Fruit fly (Drosophila melanogaster) whole organism, embryonic: ENCODE results near the gene CG31493.
A peak's percentile ranks its signal among the peaks of the same experiment; 100 is the strongest.

Source experiments
- ATbp ChIP-seq: fragments of 200-800 bp; sonication (Bioruptor generic); optimal IDR thresholded peaks from 2 replicates; lab custom pipeline; 2017; ENCODE audit warnings: missing biosample characterization, mild to moderate bottlenecking, missing genetic modification characterization, missing genetic modification reagents
- BtbVII ChIP-seq: fragments of 200-800 bp; sonication (Bioruptor generic); optimal IDR thresholded peaks from 3 replicates; lab custom pipeline; 2017; ENCODE audit warnings: missing biosample characterization, mild to moderate bottlenecking, missing genetic modification characterization
- CG10274 ChIP-seq: fragments of 200-800 bp; sonication (Bioruptor generic); optimal IDR thresholded peaks from 3 replicates; lab custom pipeline; 2017; ENCODE audit warnings: missing biosample characterization, mild to moderate bottlenecking, missing genetic modification characterization
- CG11398 ChIP-seq: fragments of 200-800 bp; sonication (Bioruptor generic); optimal IDR thresholded peaks from 2 replicates; lab custom pipeline; 2016; ENCODE audit warnings: missing biosample characterization, missing genetic modification characterization
- CG12769 ChIP-seq: fragments of 200-800 bp; sonication (Bioruptor generic); optimal IDR thresholded peaks from 2 replicates; lab custom pipeline; 2019; ENCODE audit warnings: missing biosample characterization, mild to moderate bottlenecking, missing genetic modification characterization, moderate library complexity
- CG13287 ChIP-seq: fragments of 200-800 bp; sonication (Bioruptor generic); IDR thresholded peaks from 2 replicates; pipeline ENCODE4 v1.3.6; 2022; ENCODE audit warnings: missing biosample characterization, missing genetic modification characterization; ENCODE audit not compliant: partially characterized antibody
- CG14710 ChIP-seq: fragments of 200-800 bp; sonication (Bioruptor generic); optimal IDR thresholded peaks from 3 replicates; lab custom pipeline; 2019; ENCODE audit warnings: missing biosample characterization, mild to moderate bottlenecking, missing genetic modification characterization, moderate library complexity
- CG17361 ChIP-seq: fragments of 200-800 bp; sonication (Bioruptor generic); IDR thresholded peaks from 3 replicates; pipeline ENCODE4 v1.3.6; 2022; ENCODE audit warnings: missing biosample characterization, missing genetic modification characterization
- CG18262 ChIP-seq: fragments of 200-800 bp; optimal IDR thresholded peaks from 3 replicates; lab custom pipeline; 2019; ENCODE audit warnings: missing biosample characterization, mild to moderate bottlenecking, missing genetic modification characterization, moderate library complexity
- CG1832 ChIP-seq: fragments of 200-800 bp; sonication (Bioruptor generic); optimal IDR thresholded peaks from 2 replicates; lab custom pipeline; 2017; ENCODE audit warnings: missing biosample characterization, mild to moderate bottlenecking, missing genetic modification characterization, inconsistent platforms
- CG2678 ChIP-seq: fragments of 200-800 bp; sonication (Bioruptor generic); optimal IDR thresholded peaks from 3 replicates; lab custom pipeline; 2019; ENCODE audit warnings: missing biosample characterization, mild to moderate bottlenecking, missing genetic modification characterization, moderate library complexity
- CG2712 ChIP-seq: fragments of 200-800 bp; optimal IDR thresholded peaks from 3 replicates; lab custom pipeline; 2019; ENCODE audit warnings: missing biosample characterization, mild to moderate bottlenecking, missing genetic modification characterization, moderate library complexity
- CG43689 ChIP-seq: fragments of 200-800 bp; sonication (Bioruptor generic); IDR thresholded peaks from 2 replicates; pipeline ENCODE4 v1.3.6; 2022; ENCODE audit warnings: missing biosample characterization, missing genetic modification characterization
- CG4617 ChIP-seq: fragments of 200-800 bp; sonication (Bioruptor generic); optimal IDR thresholded peaks from 3 replicates; lab custom pipeline; 2016; ENCODE audit warnings: missing biosample characterization, missing genetic modification characterization, borderline replicate concordance
- CG6254 ChIP-seq: fragments of 200-800 bp; sonication (Bioruptor generic); optimal IDR thresholded peaks from 3 replicates; lab custom pipeline; 2017; ENCODE audit warnings: mild to moderate bottlenecking, missing biosample characterization, missing genetic modification reagents, missing genetic modification characterization
- CG7839 ChIP-seq: fragments of 200-800 bp; sonication (Bioruptor generic); optimal IDR thresholded peaks from 3 replicates; lab custom pipeline; 2018; ENCODE audit warnings: missing biosample characterization, mild to moderate bottlenecking, missing genetic modification characterization, moderate library complexity
- CG8924 ChIP-seq: fragments of 200-800 bp; optimal IDR thresholded peaks from 3 replicates; lab custom pipeline; 2019; ENCODE audit warnings: missing biosample characterization, mild to moderate bottlenecking, missing genetic modification characterization, moderate library complexity
- Hr51 ChIP-seq, 2 experiments: fragments of 200-800 bp; sonication (Bioruptor generic); optimal IDR thresholded peaks; 2 replicates in 1 of 2; 3 replicates in 1 of 2; lab custom pipeline; 2016 to 2018; ENCODE audit warnings: missing biosample characterization in 2 of 2, missing genetic modification characterization in 2 of 2, mild to moderate bottlenecking in 1 of 2, moderate library complexity in 1 of 2
- Hr78 ChIP-seq, 2 experiments: fragments of 200-800 bp in 1 of 2; fragments of >200 bp in 1 of 2; sonication (Bioruptor generic) in 1 of 2; optimal IDR thresholded peaks; 2 replicates each; lab custom pipeline; 2017 to 2019; ENCODE audit warnings: missing biosample characterization in 2 of 2, missing genetic modification characterization in 2 of 2, mild to moderate bottlenecking in 1 of 2, moderate library complexity in 1 of 2
- Jarid2 ChIP-seq: fragments of 200-800 bp; sonication (Bioruptor generic); optimal IDR thresholded peaks from 3 replicates; lab custom pipeline; 2017; ENCODE audit warnings: mild to moderate bottlenecking, missing biosample characterization, missing genetic modification reagents, missing genetic modification characterization
- MTF-1 ChIP-seq: fragments of 200-800 bp; sonication (Bioruptor generic); optimal IDR thresholded peaks from 2 replicates; lab custom pipeline; 2018; ENCODE audit warnings: missing biosample characterization, mild to moderate bottlenecking, missing genetic modification characterization, borderline replicate concordance
- Mes4 ChIP-seq: fragments of 200-800 bp; sonication (Bioruptor generic); optimal IDR thresholded peaks from 2 replicates; lab custom pipeline; 2016; ENCODE audit warnings: missing biosample characterization, missing genetic modification characterization
- Pdp1 ChIP-seq, 2 experiments: fragments of 200-800 bp; sonication (Bioruptor generic); optimal IDR thresholded peaks; 3 replicates each; lab custom pipeline; 2016; ENCODE audit warnings: missing biosample characterization in 2 of 2, missing genetic modification characterization in 2 of 2, mild to moderate bottlenecking in 1 of 2, moderate library complexity in 1 of 2
- Poxn ChIP-seq: fragments of 200-800 bp; sonication (Bioruptor generic); IDR thresholded peaks from 2 replicates; pipeline ENCODE4 v1.3.6; 2022; ENCODE audit warnings: missing biosample characterization, missing genetic modification characterization
- Six4 ChIP-seq: fragments of 200-800 bp; sonication (Bioruptor generic); optimal IDR thresholded peaks from 2 replicates; lab custom pipeline; 2016; ENCODE audit warnings: missing biosample characterization, missing genetic modification characterization
- Sox100B ChIP-seq: fragments of 200-800 bp; sonication (Bioruptor generic); optimal IDR thresholded peaks from 3 replicates; lab custom pipeline; 2018; ENCODE audit warnings: missing biosample characterization, mild to moderate bottlenecking, missing genetic modification characterization
- abd-A ChIP-seq: fragments of 200-800 bp; sonication (Bioruptor generic); optimal IDR thresholded peaks from 3 replicates; lab custom pipeline; 2019; ENCODE audit warnings: missing biosample characterization, mild to moderate bottlenecking, missing genetic modification characterization, moderate library complexity
- amos ChIP-seq: fragments of 200-800 bp; sonication (Bioruptor generic); IDR thresholded peaks from 2 replicates; pipeline ENCODE4 v1.3.6; 2022; ENCODE audit warnings: missing biosample characterization, missing genetic modification characterization; ENCODE audit not compliant: partially characterized antibody
- ap ChIP-seq: fragments of 200-800 bp; sonication (Bioruptor generic); IDR thresholded peaks from 2 replicates; pipeline ENCODE4 v1.3.6; 2022; ENCODE audit warnings: missing biosample characterization, missing genetic modification characterization
- bab2 ChIP-seq: fragments of 200-800 bp; sonication (Bioruptor generic); optimal IDR thresholded peaks from 2 replicates; lab custom pipeline; 2016; ENCODE audit warnings: missing biosample characterization, missing genetic modification characterization
- exex ChIP-seq: fragments of 200-800 bp; sonication (Bioruptor generic); optimal IDR thresholded peaks from 4 replicates; lab custom pipeline; 2018; ENCODE audit warnings: missing biosample characterization, mild to moderate bottlenecking, missing genetic modification characterization, moderate library complexity
- kay ChIP-seq: fragments of 200-800 bp; sonication (Bioruptor generic); optimal IDR thresholded peaks from 2 replicates; lab custom pipeline; 2016; ENCODE audit warnings: missing biosample characterization, missing genetic modification characterization
- kni ChIP-seq: fragments of 200-800 bp; sonication (Bioruptor generic); optimal IDR thresholded peaks from 3 replicates; lab custom pipeline; 2017; ENCODE audit warnings: mild to moderate bottlenecking, missing biosample characterization, missing genetic modification reagents, missing genetic modification characterization
- nmo ChIP-seq: fragments of 200-800 bp; sonication (Bioruptor generic); optimal IDR thresholded peaks from 2 replicates; lab custom pipeline; 2018; ENCODE audit warnings: missing biosample characterization, mild to moderate bottlenecking, missing genetic modification characterization, moderate library complexity
- pros ChIP-seq: fragments of 200-800 bp; sonication (Bioruptor generic); optimal IDR thresholded peaks from 3 replicates; lab custom pipeline; 2019; ENCODE audit warnings: missing biosample characterization, mild to moderate bottlenecking, missing genetic modification characterization, moderate library complexity
- sd ChIP-seq: fragments of 200-800 bp; sonication (Bioruptor generic); optimal IDR thresholded peaks from 3 replicates; lab custom pipeline; 2018; ENCODE audit warnings: missing biosample characterization, mild to moderate bottlenecking, missing genetic modification characterization, moderate library complexity
- sens ChIP-seq: fragments of 200-800 bp; sonication (Bioruptor generic); peaks from one replicate; lab custom pipeline; 2016; ENCODE audit warnings: missing biosample characterization, missing genetic modification characterization
- sna ChIP-seq: fragments of 200-800 bp; sonication (Bioruptor generic); IDR thresholded peaks from 2 replicates; pipeline ENCODE4 v1.3.6; 2022; ENCODE audit warnings: missing biosample characterization, missing genetic modification characterization; ENCODE audit not compliant: partially characterized antibody
- vfl ChIP-seq: fragments of 200-800 bp; sonication (Bioruptor generic); optimal IDR thresholded peaks from 2 replicates; lab custom pipeline; 2016; ENCODE audit warnings: missing biosample characterization, missing genetic modification characterization
- yki ChIP-seq: fragments of >200 bp; optimal IDR thresholded peaks from 3 replicates; lab custom pipeline; 2018

Gene CG31493

dm6 chr3R:7107713-7108588, 23.4 kb upstream of the CG31493 start (continued):
- TF ChIP-seq pros (no peak), kni (GFP tag; lab: Kevin White, UChicago) (peak; percentile 38), BtbVII (GFP tag; lab: Kevin White, UChicago) (peak; percentile 27), CG13287 (GFP tag; lab: Robert Waterston, UW) (no peak), Hr51 (GFP tag; optimal IDR thresholded peaks at IDR 0.05; lab: Kevin White, UChicago) (peak in 1 of 2 experiments; percentile 14), nmo (peak; percentile 26), CG6254 (peak; percentile 43), CG4617 (GFP tag; lab: Kevin White, UChicago) (no peak), bab2 (peak; percentile 23), Pdp1 (GFP tag; optimal IDR thresholded peaks at IDR 0.05; lab: Kevin White, UChicago) (peak in 1 of 2 experiments; percentile 35), exex (no peak), CG10274 (GFP tag; lab: Kevin White, UChicago) (peak; percentile 88), CG1832 (GFP tag; lab: Kevin White, UChicago) (peak; percentile 26), abd-A (peak; percentile 68), vfl (GFP tag; lab: Kevin White, UChicago) (peak; percentile 12), amos (GFP tag; lab: Robert Waterston, UW) (no peak), CG2712 (tag; lab: Kevin White, UChicago) (peak; percentile 15), sd (tag; lab: Kevin White, UChicago) (peak; percentile 45), Poxn (GFP tag; lab: Robert Waterston, UW) (no peak), CG12769 (tag; lab: Kevin White, UChicago) (peak; percentile 56), ap (GFP tag; lab: Robert Waterston, UW) (no peak), CG18262 (peak; percentile 39), CG7839 (tag; lab: Kevin White, UChicago) (peak; percentile 26), MTF-1 (peak; percentile 27), Sox100B (GFP tag; lab: Kevin White, UChicago) (no peak), CG14710 (tag; lab: Kevin White, UChicago) (no peak), CG2678 (tag; lab: Kevin White, UChicago) (peak; percentile 27), CG17361 (no peak), kay (GFP tag; lab: Kevin White, UChicago) (peak; percentile 22), CG11398 (GFP tag; lab: Kevin White, UChicago) (peak; percentile 33), sna (no peak), CG8924 (tag; lab: Kevin White, UChicago) (peak; percentile 67), Jarid2 (peak; percentile 52), CG43689 (GFP tag; lab: Robert Waterston, UW) (no peak), sens (peak; percentile 80), ATbp (peak; percentile 45), yki (lab: Kevin White, UChicago) (peak; percentile 96), Six4 (GFP tag; lab: Kevin White, UChicago) (no peak), Hr78 (GFP tag; optimal IDR thresholded peaks at IDR 0.05; lab: Kevin White, UChicago) (peak in 1 of 2 experiments; percentile 14), Mes4 (GFP tag; lab: Kevin White, UChicago) (peak; percentile 45)
